Fruit fly (Drosophila melanogaster) Kc167 (cell line): ENCODE results near the gene Cpr78Cb.

Source experiments
- psq ChIP-seq: fragments of >200 bp; optimal IDR thresholded peaks from 2 replicates; lab custom pipeline; 2017; ENCODE audit warnings: missing external identifiers
- ttk ChIP-seq: sonication (Bioruptor generic); optimal IDR thresholded peaks from 2 replicates; lab custom pipeline; 2017; ENCODE audit warnings: missing external identifiers

DNA sequence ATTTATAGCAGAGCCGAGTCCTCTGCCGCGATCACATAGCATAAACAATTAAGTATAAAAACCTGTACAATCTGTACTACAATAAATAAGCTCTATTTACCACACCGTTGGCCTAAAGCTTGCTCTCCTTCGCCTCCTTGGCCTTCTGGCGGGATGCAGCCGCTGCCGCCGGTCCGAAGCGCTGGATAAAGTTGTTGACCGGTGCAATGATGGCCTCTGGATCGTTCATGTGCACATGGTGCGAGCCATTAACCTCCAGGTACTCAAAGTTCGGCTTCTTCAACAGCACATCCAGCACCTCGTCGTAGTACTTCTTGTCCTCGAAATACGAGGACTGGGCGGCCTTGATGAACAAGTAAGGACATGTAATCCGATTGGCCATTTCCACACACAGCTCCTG is 8.2 kb downstream of the Cpr78Cb start:
- TF ChIP-seq psq (lab: Kevin White, UChicago): no peak
- TF ChIP-seq ttk (lab: Kevin White, UChicago): no peak
